Fruit fly (Drosophila melanogaster): Measurements from ENCODE around the gene Cpr65Aw.

DNA sequence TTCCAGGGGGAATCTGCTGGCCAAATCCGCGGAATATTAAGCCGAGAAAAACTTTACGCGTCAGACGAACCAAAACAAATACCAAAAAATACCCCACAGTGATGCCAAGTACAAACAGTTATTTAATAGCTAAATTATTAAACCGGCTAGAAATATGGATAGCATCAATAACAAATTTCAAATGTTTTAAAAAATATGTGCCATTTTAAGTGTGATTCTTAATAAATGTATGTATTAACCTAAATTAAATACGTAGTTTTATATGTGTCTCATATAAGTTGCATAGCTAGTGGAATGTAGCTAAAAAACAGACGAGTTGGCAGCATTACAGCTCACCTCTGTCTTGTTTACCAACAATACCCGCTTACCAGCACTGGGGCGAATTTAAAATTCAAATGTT lies 39.6 kb upstream of the Cpr65Aw start, which contains the start of gene CG10274:
- no peak for TF ChIP-seq CG8478 (optimal IDR thresholded peaks at IDR 0.05)
- TF ChIP-seq CTCF (optimal IDR thresholded peaks at IDR 0.05), result no peak
